In the genomic region with DNA sequence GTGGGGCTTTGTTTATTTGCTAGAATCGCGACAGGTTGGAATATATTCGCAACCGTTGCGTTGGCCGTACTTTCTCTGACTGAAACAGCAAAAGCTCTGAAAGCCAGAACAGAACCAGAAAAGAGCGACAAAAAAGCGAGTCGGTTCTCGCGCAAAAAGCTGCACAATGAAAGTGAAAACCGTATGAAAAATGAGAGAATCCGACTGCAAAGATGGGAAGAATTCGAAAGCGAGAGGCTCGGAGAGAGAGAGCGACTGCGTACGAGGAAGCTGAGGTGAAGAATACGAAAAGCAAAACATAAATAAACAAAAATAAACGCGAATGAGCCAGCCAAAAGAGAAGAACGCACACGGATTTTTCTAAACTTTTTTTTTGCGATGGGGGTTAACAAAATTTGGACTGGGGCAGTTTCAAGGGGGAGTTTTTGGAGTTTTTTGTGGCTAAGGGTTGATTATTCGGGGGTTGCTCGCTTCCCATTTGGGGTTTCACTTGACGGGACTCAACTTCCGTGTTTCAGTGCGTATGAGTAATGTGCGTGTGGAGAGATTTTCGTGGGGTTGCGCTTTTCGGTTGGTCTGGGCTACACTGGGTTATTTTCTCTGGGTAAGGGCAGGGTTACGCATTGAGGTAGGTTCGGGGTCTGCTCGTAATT, we compare ENCODE assay signal across 4 fruit fly cellular contexts.
TF ChIP-seq lines count a peak whose summit lies in the region.

No protein-coding gene starts in this region.

TF ChIP-seq in whole organism, embryonic, 481 proteins besides CTCF, POLR2A, EP300 and RAD21 (continued from another document and continues in another):
- TF ChIP-seq CG16813 (GFP tag; IDR thresholded peaks at IDR 0.05; lab: Robert Waterston, UW; ENCODE audit: partially characterized antibody): no peak
- TF ChIP-seq Nf-YB (GFP tag; optimal IDR thresholded peaks at IDR 0.05; lab: Kevin White, UChicago): no peak
- no peak for TF ChIP-seq CG2202 (tag; optimal IDR thresholded peaks at IDR 0.05; lab: Kevin White, UChicago)
- TF ChIP-seq CG7357 (GFP tag; IDR thresholded peaks at IDR 0.05; lab: Robert Waterston, UW): no peak
- no peak for TF ChIP-seq maf-S (GFP tag; optimal IDR thresholded peaks at IDR 0.05; lab: Kevin White, UChicago)
- no peak for TF ChIP-seq CG18476 (GFP tag; optimal IDR thresholded peaks at IDR 0.05; lab: Kevin White, UChicago)
- no peak for TF ChIP-seq Taf1 (GFP tag; IDR thresholded peaks at IDR 0.05; lab: Robert Waterston, UW)
- no peak for TF ChIP-seq MESR4 (GFP tag; optimal IDR thresholded peaks at IDR 0.05; lab: Kevin White, UChicago)
- TF ChIP-seq crc (GFP tag; optimal IDR thresholded peaks at IDR 0.05; lab: Kevin White, UChicago): no peak
- peak; percentile 11 for TF ChIP-seq Deaf1 (tag; optimal IDR thresholded peaks at IDR 0.05; lab: Kevin White, UChicago)
- peak; percentile 20 to 86 for TF ChIP-seq Trl (optimal IDR thresholded peaks at IDR 0.05; lab: Kevin White, UChicago)
- TF ChIP-seq Trl (GFP tag; optimal IDR thresholded peaks at IDR 0.05; lab: Kevin White, UChicago): no peak
- TF ChIP-seq CG33557 (GFP tag; optimal IDR thresholded peaks at IDR 0.05; lab: Kevin White, UChicago): no peak
- no peak for TF ChIP-seq Nf-YA (GFP tag; IDR thresholded peaks at IDR 0.05; lab: Robert Waterston, UW)
- TF ChIP-seq CG4820 (GFP tag; optimal IDR thresholded peaks at IDR 0.05; lab: Kevin White, UChicago): no peak
- no peak for TF ChIP-seq dmrt99B (tag; optimal IDR thresholded peaks at IDR 0.05; lab: Kevin White, UChicago)
- peak; percentile 19 for TF ChIP-seq ewg (GFP tag; optimal IDR thresholded peaks at IDR 0.05; lab: Kevin White, UChicago)
- no peak for TF ChIP-seq CG12659 (GFP tag; optimal IDR thresholded peaks at IDR 0.05; lab: Kevin White, UChicago)
- no peak for TF ChIP-seq CG11504 (tag; optimal IDR thresholded peaks at IDR 0.05; lab: Kevin White, UChicago)
- TF ChIP-seq Jarid2 (GFP tag; optimal IDR thresholded peaks at IDR 0.05; lab: Kevin White, UChicago): peak; percentile 9
- no peak for TF ChIP-seq CG17912 (GFP tag; optimal IDR thresholded peaks at IDR 0.05; lab: Kevin White, UChicago)
- TF ChIP-seq vnd (GFP tag; IDR thresholded peaks at IDR 0.05; lab: Robert Waterston, UW; ENCODE audit: partially characterized antibody): no peak
- no peak for TF ChIP-seq vvl (GFP tag; IDR thresholded peaks at IDR 0.05; lab: Robert Waterston, UW)
- no peak for TF ChIP-seq D19B (GFP tag; optimal IDR thresholded peaks at IDR 0.05; lab: Kevin White, UChicago)
- no peak for TF ChIP-seq CG7556 (GFP tag; optimal IDR thresholded peaks at IDR 0.05; lab: Kevin White, UChicago)
- peak; percentile 62 for TF ChIP-seq nom (GFP tag; optimal IDR thresholded peaks at IDR 0.05; lab: Kevin White, UChicago)
- TF ChIP-seq chinmo (GFP tag; IDR thresholded peaks at IDR 0.05; lab: Robert Waterston, UW; ENCODE audit: partially characterized antibody): no peak; the same call in 3 of the 4 replicates
- no peak for TF ChIP-seq dmrt11E (tag; optimal IDR thresholded peaks at IDR 0.05; lab: Kevin White, UChicago)
- no peak for TF ChIP-seq Nf-YC (tag; optimal IDR thresholded peaks at IDR 0.05; lab: Kevin White, UChicago)
- no peak for TF ChIP-seq Ada2b (GFP tag; IDR thresholded peaks at IDR 0.05; lab: Robert Waterston, UW)
- TF ChIP-seq dan (GFP tag; IDR thresholded peaks at IDR 0.05; lab: Robert Waterston, UW): no peak
- TF ChIP-seq pb (GFP tag; optimal IDR thresholded peaks at IDR 0.05; lab: Kevin White, UChicago): no peak

TF ChIP-seq in whole organism, prepupa, 60 proteins besides CTCF, POLR2A, EP300 and RAD21 (continued from another document and continues in another):
- TF ChIP-seq CG32006 (GFP tag; optimal IDR thresholded peaks at IDR 0.05; lab: Kevin White, UChicago) (peak; percentile 25), lz (GFP tag; optimal IDR thresholded peaks at IDR 0.05; lab: Kevin White, UChicago) (no peak), CG3919 (GFP tag; optimal IDR thresholded peaks at IDR 0.05; lab: Kevin White, UChicago) (peak; percentile 0), CG6854 (GFP tag; optimal IDR thresholded peaks at IDR 0.05; lab: Kevin White, UChicago) (peak; percentile 81), Hr38 (GFP tag; optimal IDR thresholded peaks at IDR 0.05; lab: Kevin White, UChicago) (no peak), Eip93F (GFP tag; optimal IDR thresholded peaks at IDR 0.05; lab: Kevin White, UChicago) (peak; percentile 24), esn (GFP tag; optimal IDR thresholded peaks at IDR 0.05; lab: Kevin White, UChicago) (peak; percentile 30), acj6 (GFP tag; optimal IDR thresholded peaks at IDR 0.05; lab: Kevin White, UChicago) (no peak), CG6163 (GFP tag; IDR thresholded peaks at IDR 0.05; lab: Robert Waterston, UW) (peak; percentile 68; the same call in 2 of the 3 replicates), CG6792 (GFP tag; optimal IDR thresholded peaks at IDR 0.05; lab: Kevin White, UChicago) (no peak), Hr4 (GFP tag; optimal IDR thresholded peaks at IDR 0.05; lab: Kevin White, UChicago) (no peak), CG9139 (GFP tag; optimal IDR thresholded peaks at IDR 0.05; lab: Kevin White, UChicago) (peak; percentile 69), Hr39 (GFP tag; optimal IDR thresholded peaks at IDR 0.05; lab: Kevin White, UChicago) (no peak), CG8632 (GFP tag; optimal IDR thresholded peaks at IDR 0.05; lab: Kevin White, UChicago) (peak; percentile 25), OdsH (GFP tag; optimal IDR thresholded peaks at IDR 0.05; lab: Kevin White, UChicago) (no peak), CG16779 (tag; optimal IDR thresholded peaks at IDR 0.05; lab: Kevin White, UChicago) (peak; percentile 32), CG11294 (GFP tag; IDR thresholded peaks at IDR 0.05; lab: Robert Waterston, UW) (no peak), spab (GFP tag; optimal IDR thresholded peaks at IDR 0.05; lab: Kevin White, UChicago) (peak; percentile 13), CG6808 (GFP tag; optimal IDR thresholded peaks at IDR 0.05; lab: Kevin White, UChicago) (peak; percentile 64), salr (GFP tag; optimal IDR thresholded peaks at IDR 0.05; lab: Kevin White, UChicago) (no peak), Sox102F (GFP tag; optimal IDR thresholded peaks at IDR 0.05; lab: Kevin White, UChicago) (peak; percentile 67), achi (GFP tag; optimal IDR thresholded peaks at IDR 0.05; lab: Kevin White, UChicago) (no peak), fd59A (GFP tag; optimal IDR thresholded peaks at IDR 0.05; lab: Kevin White, UChicago) (no peak), pdm3 (GFP tag; optimal IDR thresholded peaks at IDR 0.05; lab: Kevin White, UChicago) (no peak), fkh (GFP tag; optimal IDR thresholded peaks at IDR 0.05; lab: Kevin White, UChicago) (no peak), CG11902 (GFP tag; optimal IDR thresholded peaks at IDR 0.05; lab: Kevin White, UChicago) (no peak), CG31627 (GFP tag; optimal IDR thresholded peaks at IDR 0.05; lab: Kevin White, UChicago) (no peak), Sox14 (GFP tag; optimal IDR thresholded peaks at IDR 0.05; lab: Kevin White, UChicago) (peak; percentile 8), CG8319 (GFP tag; optimal IDR thresholded peaks at IDR 0.05; lab: Kevin White, UChicago) (no peak), CG1621 (tag; optimal IDR thresholded peaks at IDR 0.05; lab: Kevin White, UChicago) (peak; percentile 12), Ets96B (tag; optimal IDR thresholded peaks at IDR 0.05; lab: Kevin White, UChicago) (no peak), Eip75B (GFP tag; optimal IDR thresholded peaks at IDR 0.05; lab: Kevin White, UChicago) (peak; percentile 42), dsx (GFP tag; optimal IDR thresholded peaks at IDR 0.05; lab: Kevin White, UChicago; ENCODE audit: poor library complexity, severe bottlenecking) (peak; percentile 51)

TF ChIP-seq in whole organism, pupa, 21 proteins besides CTCF, POLR2A, EP300 and RAD21 (continued from another document):
- peak; percentile 23 for TF ChIP-seq D1 (tag; optimal IDR thresholded peaks at IDR 0.05; lab: Kevin White, UChicago)

TF ChIP-seq in whole organism, wandering third instar larva, 38 proteins besides CTCF, POLR2A, EP300 and RAD21 (continued from another document):
- TF ChIP-seq Rel (GFP tag; optimal IDR thresholded peaks at IDR 0.05; lab: Kevin White, UChicago) (no peak), Rel (tag; optimal IDR thresholded peaks at IDR 0.05; lab: Kevin White, UChicago) (peak; percentile 9), sv (GFP tag; optimal IDR thresholded peaks at IDR 0.05; lab: Kevin White, UChicago) (no peak), HLH106 (tag; optimal IDR thresholded peaks at IDR 0.05; lab: Kevin White, UChicago) (no peak), br (GFP tag; optimal IDR thresholded peaks at IDR 0.05; lab: Kevin White, UChicago) (no peak), pan (optimal IDR thresholded peaks at IDR 0.05; lab: Kevin White, UChicago) (no peak), psq (GFP tag; optimal IDR thresholded peaks at IDR 0.05; lab: Kevin White, UChicago) (peak; percentile 83), Vsx2 (GFP tag; optimal IDR thresholded peaks at IDR 0.05; lab: Kevin White, UChicago; ENCODE audit: partially characterized antibody) (no peak), Dif (GFP tag; optimal IDR thresholded peaks at IDR 0.05; lab: Kevin White, UChicago; ENCODE audit: partially characterized antibody) (peak; percentile 80), Dfd (GFP tag; optimal IDR thresholded peaks at IDR 0.05; lab: Kevin White, UChicago) (no peak), Hr78 (GFP tag; optimal IDR thresholded peaks at IDR 0.05; lab: Kevin White, UChicago) (no peak), dmrt93B (GFP tag; optimal IDR thresholded peaks at IDR 0.05; lab: Kevin White, UChicago) (no peak), CG9705 (GFP tag; optimal IDR thresholded peaks at IDR 0.05; lab: Kevin White, UChicago) (no peak), Jra (GFP tag; optimal IDR thresholded peaks at IDR 0.05; lab: Kevin White, UChicago) (no peak), Hr83 (GFP tag; optimal IDR thresholded peaks at IDR 0.05; lab: Kevin White, UChicago; ENCODE audit: poor library complexity, severe bottlenecking) (no peak), lola (GFP tag; optimal IDR thresholded peaks at IDR 0.05; lab: Kevin White, UChicago) (no peak), usp (GFP tag; optimal IDR thresholded peaks at IDR 0.05; lab: Kevin White, UChicago) (no peak)
